Fruit fly (Drosophila melanogaster) whole organism, embryonic: ENCODE data around the gene rtv.

Experiments used
- Atf-2 ChIP-seq: fragments of 200-800 bp; sonication (Bioruptor generic); optimal IDR thresholded peaks from 2 replicates; lab custom pipeline; 2016; ENCODE audit warnings: missing biosample characterization, missing genetic modification characterization
- C15 ChIP-seq: fragments of 200-800 bp; sonication (Bioruptor generic); IDR thresholded peaks from 3 replicates; pipeline ENCODE4 v1.3.6; 2022; ENCODE audit warnings: missing biosample characterization, missing genetic modification characterization
- CG14667 ChIP-seq: fragments of 200-800 bp; sonication (Bioruptor generic); IDR thresholded peaks from 2 replicates; pipeline ENCODE4 v1.3.6; 2022; ENCODE audit warnings: missing biosample characterization, missing genetic modification characterization
- CG15479 ChIP-seq: fragments of 200-800 bp; sonication (Bioruptor generic); optimal IDR thresholded peaks from 3 replicates; lab custom pipeline; 2019; ENCODE audit warnings: missing biosample characterization, mild to moderate bottlenecking, missing genetic modification characterization, moderate library complexity
- CG15601 ChIP-seq: fragments of 200-800 bp; sonication (Bioruptor generic); optimal IDR thresholded peaks from 3 replicates; lab custom pipeline; 2019; ENCODE audit warnings: missing biosample characterization, mild to moderate bottlenecking, missing genetic modification characterization, moderate library complexity
- CG1602 ChIP-seq: fragments of 200-800 bp; sonication (Bioruptor generic); optimal IDR thresholded peaks from 3 replicates; lab custom pipeline; 2016; ENCODE audit warnings: missing biosample characterization, missing genetic modification characterization
- CG17186 ChIP-seq: fragments of 200-800 bp; sonication (Bioruptor generic); optimal IDR thresholded peaks from 3 replicates; lab custom pipeline; 2017; ENCODE audit warnings: missing biosample characterization, missing genetic modification reagents, missing genetic modification characterization
- CG17361 ChIP-seq: fragments of 200-800 bp; sonication (Bioruptor generic); IDR thresholded peaks from 3 replicates; pipeline ENCODE4 v1.3.6; 2022; ENCODE audit warnings: missing biosample characterization, missing genetic modification characterization
- CG17802 ChIP-seq: fragments of 200-800 bp; sonication (Bioruptor generic); optimal IDR thresholded peaks from 2 replicates; lab custom pipeline; 2018; ENCODE audit warnings: missing biosample characterization, mild to moderate bottlenecking, missing genetic modification characterization, moderate library complexity
- CG17829 ChIP-seq: fragments of 200-800 bp; optimal IDR thresholded peaks from 2 replicates; lab custom pipeline; 2019; ENCODE audit warnings: missing biosample characterization, mild to moderate bottlenecking, missing genetic modification characterization, moderate library complexity
- CG18011 ChIP-seq: fragments of 200-800 bp; sonication (Bioruptor generic); optimal IDR thresholded peaks from 2 replicates; lab custom pipeline; 2017; ENCODE audit warnings: missing biosample characterization, missing genetic modification characterization, mild to moderate bottlenecking, moderate library complexity, missing genotype
- CG18476 ChIP-seq: fragments of 200-800 bp; sonication (Bioruptor generic); optimal IDR thresholded peaks from 2 replicates; lab custom pipeline; 2016; ENCODE audit warnings: missing biosample characterization, mild to moderate bottlenecking, missing genetic modification characterization
- CG31365 ChIP-seq: fragments of 200-800 bp; sonication (Bioruptor generic); optimal IDR thresholded peaks from 2 replicates; lab custom pipeline; 2018; ENCODE audit warnings: missing biosample characterization, mild to moderate bottlenecking, missing genetic modification characterization
- CG5180 ChIP-seq: fragments of 200-800 bp; sonication (Bioruptor generic); optimal IDR thresholded peaks from 3 replicates; lab custom pipeline; 2017; ENCODE audit warnings: missing biosample characterization, missing genetic modification characterization, mild to moderate bottlenecking, moderate library complexity, missing genetic modification reagents
- CG7556 ChIP-seq: fragments of 200-800 bp; sonication (Bioruptor generic); optimal IDR thresholded peaks from 2 replicates; lab custom pipeline; 2017; ENCODE audit warnings: missing biosample characterization, mild to moderate bottlenecking, missing genetic modification characterization
- CG8924 ChIP-seq: fragments of 200-800 bp; optimal IDR thresholded peaks from 3 replicates; lab custom pipeline; 2019; ENCODE audit warnings: missing biosample characterization, mild to moderate bottlenecking, missing genetic modification characterization, moderate library complexity
- CG9215 ChIP-seq: fragments of 200-800 bp; sonication (Bioruptor generic); IDR thresholded peaks from 2 replicates; pipeline ENCODE4 v1.3.6; 2022; ENCODE audit warnings: missing biosample characterization, missing genetic modification characterization
- Chrac-16 ChIP-seq: fragments of 200-800 bp; sonication (Bioruptor generic); optimal IDR thresholded peaks from 3 replicates; lab custom pipeline; 2016; ENCODE audit warnings: missing biosample characterization, missing genetic modification characterization
- Dad ChIP-seq: fragments of 200-800 bp; sonication (Bioruptor generic); optimal IDR thresholded peaks from 3 replicates; lab custom pipeline; 2016; ENCODE audit warnings: missing biosample characterization, missing genetic modification characterization
- Dek ChIP-seq: fragments of 200-800 bp; sonication (Bioruptor generic); optimal IDR thresholded peaks from 3 replicates; lab custom pipeline; 2019; ENCODE audit warnings: missing biosample characterization, mild to moderate bottlenecking, missing genetic modification characterization, moderate library complexity
- Dfd ChIP-seq, 2 experiments: fragments of >200 bp; optimal IDR thresholded peaks; 2 replicates each; lab custom pipeline; 2017; ENCODE audit warnings: missing biosample characterization in 2 of 2, missing genetic modification characterization in 2 of 2
- Elba2 ChIP-seq: fragments of 200-800 bp; sonication (Bioruptor generic); optimal IDR thresholded peaks from 3 replicates; lab custom pipeline; 2016; ENCODE audit warnings: missing biosample characterization, missing genetic modification characterization
- Hr78 ChIP-seq, 2 experiments: fragments of 200-800 bp in 1 of 2; fragments of >200 bp in 1 of 2; sonication (Bioruptor generic) in 1 of 2; optimal IDR thresholded peaks; 2 replicates each; lab custom pipeline; 2017 to 2019; ENCODE audit warnings: missing biosample characterization in 2 of 2, missing genetic modification characterization in 2 of 2, mild to moderate bottlenecking in 1 of 2, moderate library complexity in 1 of 2
- Med ChIP-seq: fragments of 200-800 bp; sonication (Bioruptor generic); peaks from one replicate; lab custom pipeline; 2016; ENCODE audit warnings: missing biosample characterization, missing genetic modification characterization, mild to moderate bottlenecking, inconsistent platforms, moderate library complexity
- Mes4 ChIP-seq: fragments of 200-800 bp; sonication (Bioruptor generic); optimal IDR thresholded peaks from 2 replicates; lab custom pipeline; 2016; ENCODE audit warnings: missing biosample characterization, missing genetic modification characterization
- Mrtf ChIP-seq: fragments of 200-800 bp; sonication (Bioruptor generic); IDR thresholded peaks from 3 replicates; pipeline ENCODE4 v1.3.6; 2022; ENCODE audit warnings: missing biosample characterization, missing genetic modification characterization
- NFAT ChIP-seq: fragments of 200-800 bp; sonication (Bioruptor generic); IDR thresholded peaks from 2 replicates; pipeline ENCODE4 v1.3.6; 2022; ENCODE audit warnings: missing biosample characterization, missing genetic modification characterization
- Pdp1 ChIP-seq, 2 experiments: fragments of 200-800 bp; sonication (Bioruptor generic); optimal IDR thresholded peaks; 3 replicates each; lab custom pipeline; 2016; ENCODE audit warnings: missing biosample characterization in 2 of 2, missing genetic modification characterization in 2 of 2, mild to moderate bottlenecking in 1 of 2, moderate library complexity in 1 of 2
- Ptx1 ChIP-seq: fragments of 200-800 bp; sonication (Bioruptor generic); IDR thresholded peaks from 2 replicates; pipeline ENCODE4 v1.3.6; 2022; ENCODE audit warnings: missing biosample characterization, missing genetic modification characterization
- Six4 ChIP-seq: fragments of 200-800 bp; sonication (Bioruptor generic); optimal IDR thresholded peaks from 2 replicates; lab custom pipeline; 2016; ENCODE audit warnings: missing biosample characterization, missing genetic modification characterization
- Stat92E ChIP-seq, 3 experiments: fragments of >200 bp in 2 of 3; fragments of 200-800 bp in 1 of 3; sonication (Bioruptor generic) in 1 of 3; optimal IDR thresholded peaks; 2 replicates each; lab custom pipeline; 2017 to 2019; ENCODE audit warnings: missing biosample characterization in 3 of 3, missing genetic modification characterization in 3 of 3, mild to moderate bottlenecking in 1 of 3, moderate library complexity in 1 of 3
- Xbp1 ChIP-seq: fragments of 200-800 bp; sonication (Bioruptor generic); optimal IDR thresholded peaks from 3 replicates; lab custom pipeline; 2016; ENCODE audit warnings: missing biosample characterization, mild to moderate bottlenecking, missing genetic modification characterization
- ab ChIP-seq: fragments of 200-800 bp; sonication (Bioruptor generic); optimal IDR thresholded peaks from 2 replicates; lab custom pipeline; 2016; ENCODE audit warnings: missing biosample characterization, missing genetic modification characterization
- cg ChIP-seq: fragments of 200-800 bp; sonication (Bioruptor generic); optimal IDR thresholded peaks from 3 replicates; lab custom pipeline; 2019; ENCODE audit warnings: missing biosample characterization, mild to moderate bottlenecking, missing genetic modification characterization, moderate library complexity
- chinmo ChIP-seq: fragments of 200-800 bp; sonication (Bioruptor generic); IDR thresholded peaks from 4 replicates; pipeline ENCODE4 v1.3.6; 2022; ENCODE audit warnings: missing biosample characterization, missing genetic modification characterization; ENCODE audit not compliant: partially characterized antibody
- ind ChIP-seq: fragments of 200-800 bp; sonication (Bioruptor generic); optimal IDR thresholded peaks from 3 replicates; lab custom pipeline; 2016; ENCODE audit warnings: missing biosample characterization, missing genetic modification characterization
- insv ChIP-seq, 2 experiments: fragments of 200-800 bp; sonication (Bioruptor generic); optimal IDR thresholded peaks; 3 replicates each; lab custom pipeline; 2016 to 2018; ENCODE audit warnings: missing biosample characterization in 2 of 2, missing genetic modification characterization in 2 of 2
- jing ChIP-seq: fragments of 200-800 bp; sonication (Bioruptor generic); optimal IDR thresholded peaks from 2 replicates; lab custom pipeline; 2018; ENCODE audit warnings: missing biosample characterization, mild to moderate bottlenecking, missing genetic modification characterization
- lilli ChIP-seq: fragments of 200-800 bp; sonication (Bioruptor generic); optimal IDR thresholded peaks from 3 replicates; lab custom pipeline; 2016; ENCODE audit warnings: missing biosample characterization, missing genetic modification characterization
- mam ChIP-seq: fragments of 200-800 bp; sonication (Bioruptor generic); optimal IDR thresholded peaks from 3 replicates; lab custom pipeline; 2016; ENCODE audit warnings: missing biosample characterization, missing genetic modification characterization
- nmo ChIP-seq: fragments of 200-800 bp; sonication (Bioruptor generic); optimal IDR thresholded peaks from 2 replicates; lab custom pipeline; 2018; ENCODE audit warnings: missing biosample characterization, mild to moderate bottlenecking, missing genetic modification characterization, moderate library complexity
- pum ChIP-seq: fragments of 200-800 bp; sonication (Bioruptor generic); optimal IDR thresholded peaks from 2 replicates; lab custom pipeline; 2016; ENCODE audit warnings: missing biosample characterization, missing genetic modification characterization
- rib ChIP-seq: fragments of 200-800 bp; sonication (Bioruptor generic); IDR thresholded peaks from 2 replicates; pipeline ENCODE4 v1.3.6; 2022; ENCODE audit warnings: missing biosample characterization, missing genetic modification characterization
- sd ChIP-seq: fragments of 200-800 bp; sonication (Bioruptor generic); optimal IDR thresholded peaks from 3 replicates; lab custom pipeline; 2018; ENCODE audit warnings: missing biosample characterization, mild to moderate bottlenecking, missing genetic modification characterization, moderate library complexity
- sens ChIP-seq: fragments of 200-800 bp; sonication (Bioruptor generic); peaks from one replicate; lab custom pipeline; 2016; ENCODE audit warnings: missing biosample characterization, missing genetic modification characterization
- vfl ChIP-seq: fragments of 200-800 bp; sonication (Bioruptor generic); optimal IDR thresholded peaks from 2 replicates; lab custom pipeline; 2016; ENCODE audit warnings: missing biosample characterization, missing genetic modification characterization
- wor ChIP-seq: fragments of 200-800 bp; sonication (Bioruptor generic); IDR thresholded peaks from 2 replicates; pipeline ENCODE4 v1.3.6; 2022; ENCODE audit warnings: missing biosample characterization, missing genetic modification characterization

The rtv gene

DNA sequence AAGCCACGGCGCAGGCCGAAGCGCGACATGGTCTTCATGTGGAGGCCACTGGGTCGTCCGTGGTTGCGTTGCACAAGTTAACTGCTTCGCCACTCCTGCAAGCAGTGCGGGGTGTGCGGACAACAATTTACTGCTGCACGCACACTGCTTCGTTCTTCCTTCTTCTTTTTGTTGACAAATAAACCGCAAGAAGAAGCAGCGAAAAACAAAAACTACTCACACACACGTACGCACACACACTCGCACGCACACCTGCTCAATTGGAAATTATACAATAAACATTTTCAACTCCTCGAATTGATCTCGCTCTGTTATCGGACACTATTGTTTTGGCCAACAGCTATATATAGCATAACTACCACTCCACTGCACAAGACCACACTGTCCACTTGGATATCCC, 30.2 kb downstream of the rtv start:
- TF ChIP-seq CG18476 (GFP tag; lab: Kevin White, UChicago) (no peak), CG15479 (GFP tag; lab: Kevin White, UChicago) (peak; percentile 50), sd (tag; lab: Kevin White, UChicago) (no peak), Elba2 (GFP tag; lab: Kevin White, UChicago) (peak; percentile 90), wor (GFP tag; lab: Robert Waterston, UW) (no peak), ab (GFP tag; lab: Kevin White, UChicago) (no peak), insv (GFP tag; optimal IDR thresholded peaks at IDR 0.05; lab: Kevin White, UChicago) (peak in 1 of 2 experiments; percentile 76), C15 (no peak), Dfd (GFP tag; optimal IDR thresholded peaks at IDR 0.05; lab: Kevin White, UChicago) (peak in 1 of 2 experiments; percentile 9), Mes4 (GFP tag; lab: Kevin White, UChicago) (no peak), CG8924 (tag; lab: Kevin White, UChicago) (peak; percentile 28), chinmo (0 out of 4 replicates have a peak, but pooled peaks have one; percentile 6), cg (GFP tag; lab: Kevin White, UChicago) (peak; percentile 60), Dad (GFP tag; lab: Kevin White, UChicago) (no peak), CG31365 (tag; lab: Kevin White, UChicago) (peak; percentile 97), CG18011 (GFP tag; lab: Kevin White, UChicago) (peak; percentile 45), Med (peak; percentile 42), Pdp1 (GFP tag; optimal IDR thresholded peaks at IDR 0.05; lab: Kevin White, UChicago) (peak in 1 of 2 experiments; percentile 76)
- TF ChIP-seq, all 482 proteins: peak for 11

DNA sequence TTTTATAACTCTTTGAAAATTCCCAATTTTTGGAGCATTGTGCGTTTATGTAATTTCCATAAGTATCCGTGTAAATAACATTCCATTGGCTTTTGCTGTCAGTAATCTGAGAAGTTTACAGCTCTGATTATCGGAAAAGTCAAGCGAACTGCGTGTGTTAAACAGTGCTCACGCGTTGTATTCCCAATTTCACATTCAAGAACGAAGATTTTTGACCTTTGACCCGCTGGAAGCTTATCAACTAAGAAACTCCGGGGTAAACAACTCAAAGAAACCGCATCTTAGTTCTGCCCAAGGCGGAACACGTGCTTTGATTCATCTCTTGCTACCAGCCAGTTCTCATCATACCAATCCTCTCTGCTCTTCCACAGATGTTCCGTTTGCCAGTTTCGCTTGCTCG, 44.1 kb downstream of the rtv start:
- TF ChIP-seq NFAT (GFP tag; lab: Robert Waterston, UW) (no peak), Hr78 (GFP tag; optimal IDR thresholded peaks at IDR 0.05; lab: Kevin White, UChicago) (peak in 1 of 2 experiments; percentile 51)

- TF ChIP-seq mam (GFP tag; lab: Kevin White, UChicago) (no peak), Xbp1 (GFP tag; lab: Kevin White, UChicago) (peak; percentile 29), Six4 (GFP tag; lab: Kevin White, UChicago) (peak; percentile 25), Ptx1 (GFP tag; lab: Robert Waterston, UW) (peak; percentile 38; the same call in 1 of the 2 replicates), vfl (GFP tag; lab: Kevin White, UChicago) (no peak), CG14667 (GFP tag; lab: Robert Waterston, UW) (no peak), nmo (GFP tag; lab: Kevin White, UChicago) (no peak), CG17829 (tag; lab: Kevin White, UChicago) (no peak), lilli (GFP tag; lab: Kevin White, UChicago) (no peak), Dek (tag; lab: Kevin White, UChicago) (no peak), Atf-2 (GFP tag; lab: Kevin White, UChicago) (no peak), rib (no peak), jing (GFP tag; lab: Kevin White, UChicago) (no peak), CG7556 (GFP tag; lab: Kevin White, UChicago) (no peak), CG17186 (GFP tag; lab: Kevin White, UChicago) (no peak), CG5180 (GFP tag; lab: Kevin White, UChicago) (no peak), NFAT (GFP tag; lab: Robert Waterston, UW) (peak; percentile 29; the same call in 1 of the 2 replicates), CG1602 (GFP tag; lab: Kevin White, UChicago) (no peak), pum (GFP tag; lab: Kevin White, UChicago) (no peak), CG9215 (GFP tag; lab: Robert Waterston, UW) (no peak), ind (peak; percentile 22), Chrac-16 (GFP tag; lab: Kevin White, UChicago) (no peak), CG15601 (tag; lab: Kevin White, UChicago) (no peak), Stat92E (GFP tag; optimal IDR thresholded peaks at IDR 0.05; lab: Kevin White, UChicago) (no peak), sens (GFP tag; lab: Kevin White, UChicago) (peak; percentile 75), CG17361 (no peak), Mrtf (GFP tag; lab: Robert Waterston, UW) (no peak), CG17802 (tag; lab: Kevin White, UChicago) (no peak)
Observed at dm6 chrX:11108845-11109450, 44.8 kb downstream of the rtv start.
